Worm (Caenorhabditis elegans): ENCODE results near the gene math-38.

Gene math-38

ce11 chrII:1529057-1529456 lies 50.7 kb downstream of the math-38 start, which contains the start of gene Y51H7BR.4:
Y51H7BR.4 (plus strand) TSS chrII:1529357.
- no peak for TF ChIP-seq pqm-1 (tag; optimal IDR thresholded peaks at IDR 0.05)
- TF ChIP-seq ttx-3 (tag; optimal IDR thresholded peaks at IDR 0.05), result no peak
- TF ChIP-seq ets-4 (tag; optimal IDR thresholded peaks at IDR 0.05), result no peak
- no peak for TF ChIP-seq tbx-2 (tag; optimal IDR thresholded peaks at IDR 0.05)
- TF ChIP-seq pha-4 (tag; optimal IDR thresholded peaks at IDR 0.05), result no peak
- no peak for TF ChIP-seq ceh-31 (tag; optimal IDR thresholded peaks at IDR 0.05)
